Worm (Caenorhabditis elegans) whole organism, L3 larva: ENCODE measurements around the gene F38G1.3.

Experiments
- ama-1 ChIP-seq: fragments of 150-350 bp; optimal IDR thresholded peaks from 2 replicates; lab custom pipeline; 2018
- fkh-2 ChIP-seq: fragments of 150-350 bp; optimal IDR thresholded peaks from 2 replicates; lab custom pipeline; 2014; ENCODE audit warnings: missing biosample characterization, missing genetic modification reagents, missing genetic modification characterization
- nhr-237 ChIP-seq: fragments of 150-350 bp; optimal IDR thresholded peaks from 2 replicates; lab custom pipeline; 2014; ENCODE audit warnings: missing biosample characterization, missing genetic modification characterization
- zag-1 ChIP-seq: fragments of 150-350 bp; optimal IDR thresholded peaks from 2 replicates; lab custom pipeline; 2014; ENCODE audit warnings: missing biosample characterization, missing genetic modification characterization
- ztf-11 ChIP-seq: fragments of 150-350 bp; optimal IDR thresholded peaks from 2 replicates; lab custom pipeline; 2014; ENCODE audit warnings: missing biosample characterization, missing genetic modification characterization

ce11 chrX:506848-507247 is 30.5 kb downstream of the F38G1.3 start, which contains the start of gene B0310.2:
- TF ChIP-seq ama-1 (lab: Kevin White, UChicago): no peak
- no peak for TF ChIP-seq nhr-237 (tag; lab: Kevin White, UChicago)
- TF ChIP-seq zag-1 (tag; lab: Kevin White, UChicago): no peak
- no peak for TF ChIP-seq fkh-2
- TF ChIP-seq ztf-11: no peak
